Worm (Caenorhabditis elegans) whole organism, L1 larva: ENCODE results near the gene fbxb-119.

Experiments
- alr-1 ChIP-seq: fragments of 200-800 bp; sonication (Bioruptor generic); optimal IDR thresholded peaks from 2 replicates; lab custom pipeline; 2018; ENCODE audit warnings: borderline replicate concordance, mild to moderate bottlenecking, missing genetic modification characterization, missing compliant biosample characterization
- ama-1 ChIP-seq: fragments of 150-350 bp; optimal IDR thresholded peaks from 2 replicates; lab custom pipeline; 2014
- ceh-8 ChIP-seq: fragments of 200-800 bp; sonication (Bioruptor generic); optimal IDR thresholded peaks from 2 replicates; lab custom pipeline; 2018; ENCODE audit warnings: mild to moderate bottlenecking, missing genetic modification characterization, moderate library complexity, missing compliant biosample characterization
- egl-27 ChIP-seq, 2 experiments: fragments of 150-350 bp in 1 of 2; sonication (generic microtip); optimal IDR thresholded peaks; 3 replicates each; lab custom pipeline; 2017 to 2018; ENCODE audit warnings: missing biosample characterization in 2 of 2, missing genetic modification characterization in 2 of 2, missing genetic modification reagents in 2 of 2
- elt-3 ChIP-seq, 6 experiments: fragments of 150-350 bp in 1 of 6; sonication (generic microtip); optimal IDR thresholded peaks; 2 replicates each; lab custom pipeline; 2017 to 2018; ENCODE audit warnings: missing biosample characterization in 6 of 6, missing genetic modification characterization in 6 of 6, inconsistent platforms in 1 of 6
- lin-13 ChIP-seq: fragments of 150-350 bp; optimal IDR thresholded peaks from 2 replicates; lab custom pipeline; 2014; ENCODE audit warnings: missing biosample characterization, missing genetic modification reagents, missing genetic modification characterization
- lsy-2 ChIP-seq, 2 experiments: fragments of 150-350 bp; optimal IDR thresholded peaks; 2 replicates each; lab custom pipeline; 2014; ENCODE audit warnings: missing biosample characterization in 2 of 2, missing genetic modification characterization in 2 of 2
- mep-1 ChIP-seq: fragments of 150-350 bp; optimal IDR thresholded peaks from 2 replicates; lab custom pipeline; 2014; ENCODE audit warnings: missing biosample characterization, missing genetic modification characterization
- nhr-11 ChIP-seq: fragments of 150-350 bp; optimal IDR thresholded peaks from 2 replicates; lab custom pipeline; 2014; ENCODE audit warnings: missing biosample characterization, missing genetic modification characterization
- pqm-1 ChIP-seq: sonication (generic microtip); optimal IDR thresholded peaks from 3 replicates; lab custom pipeline; 2017; ENCODE audit warnings: missing biosample characterization, missing genetic modification characterization
- skn-1 ChIP-seq: fragments of 150-350 bp; optimal IDR thresholded peaks from 2 replicates; lab custom pipeline; 2014; ENCODE audit warnings: missing biosample characterization, missing genetic modification characterization
- sptf-1 ChIP-seq: fragments of 150-350 bp; optimal IDR thresholded peaks from 2 replicates; lab custom pipeline; 2014; ENCODE audit warnings: missing biosample characterization, missing genetic modification characterization
- unc-62 ChIP-seq: fragments of 150-350 bp; optimal IDR thresholded peaks from 2 replicates; lab custom pipeline; 2014; ENCODE audit warnings: missing biosample characterization, missing genetic modification reagents, missing genetic modification characterization

ce11 chrV:18292295-18292694 lies 26.1 kb upstream of the fbxb-119 start, which contains the start of gene Y51A2A.12:
- TF ChIP-seq alr-1 = no peak
- no peak for TF ChIP-seq skn-1 (tag; lab: Kevin White, UChicago)
- no peak for TF ChIP-seq nhr-11 (tag; lab: Kevin White, UChicago)
- no peak for TF ChIP-seq sptf-1
- TF ChIP-seq egl-27 (tag; optimal IDR thresholded peaks at IDR 0.05; lab: Kevin White, UChicago) = no peak
- no peak for TF ChIP-seq mep-1 (tag; lab: Kevin White, UChicago)
- no peak for TF ChIP-seq unc-62 (GFP tag; lab: Kevin White, UChicago)
- TF ChIP-seq pqm-1 (tag; lab: Kevin White, UChicago) = no peak
- TF ChIP-seq elt-3 (tag; optimal IDR thresholded peaks at IDR 0.05; lab: Kevin White, UChicago) = no peak
- no peak for TF ChIP-seq lsy-2 (tag; optimal IDR thresholded peaks at IDR 0.05; lab: Kevin White, UChicago)
- no peak for TF ChIP-seq lin-13 (GFP tag; lab: Kevin White, UChicago)
- TF ChIP-seq ceh-8 (GFP tag; lab: Kevin White, UChicago) = no peak
- no peak for TF ChIP-seq ama-1 (lab: Kevin White, UChicago)
